Worm (Caenorhabditis elegans): ENCODE results near the gene Y54G2A.50.

- TF ChIP-seq hpl-2 (GFP tag; optimal IDR thresholded peaks at IDR 0.05) = no peak
- TF ChIP-seq mdl-1 (tag; optimal IDR thresholded peaks at IDR 0.05) = no peak
- TF ChIP-seq fkh-4 (tag; optimal IDR thresholded peaks at IDR 0.05; ENCODE audit: borderline replicate concordance) = no peak
- TF ChIP-seq nhr-71 (tag; optimal IDR thresholded peaks at IDR 0.05) = no peak
- TF ChIP-seq lsy-2 (tag; optimal IDR thresholded peaks at IDR 0.05) = no peak
- no peak for TF ChIP-seq nhr-85 (tag)
Observed at ce11 chrIV:2916043-2916442, 1.8 kb upstream of the Y54G2A.50 start.

All from whole organism, L1 larva.